Worm (Caenorhabditis elegans) whole organism, L1 larva: Measurements from ENCODE around the gene C17C3.1.

Source experiments
- C04F5.9 ChIP-seq: sonication (generic microtip); optimal IDR thresholded peaks from 2 replicates; lab custom pipeline; 2016; ENCODE audit warnings: missing genetic modification characterization, missing compliant biosample characterization
- alr-1 ChIP-seq: fragments of 200-800 bp; sonication (Bioruptor generic); optimal IDR thresholded peaks from 2 replicates; lab custom pipeline; 2018; ENCODE audit warnings: borderline replicate concordance, mild to moderate bottlenecking, missing genetic modification characterization, missing compliant biosample characterization
- aly-2 ChIP-seq: fragments of 150-350 bp; optimal IDR thresholded peaks from 2 replicates; lab custom pipeline; 2014; ENCODE audit warnings: missing biosample characterization, missing genetic modification characterization
- ceh-63 ChIP-seq: fragments of 200-800 bp; sonication (Bioruptor generic); optimal IDR thresholded peaks from 2 replicates; lab custom pipeline; 2018; ENCODE audit warnings: mild to moderate bottlenecking, missing genetic modification characterization, missing compliant biosample characterization
- ceh-8 ChIP-seq: fragments of 200-800 bp; sonication (Bioruptor generic); optimal IDR thresholded peaks from 2 replicates; lab custom pipeline; 2018; ENCODE audit warnings: mild to moderate bottlenecking, missing genetic modification characterization, moderate library complexity, missing compliant biosample characterization
- ceh-82 ChIP-seq, 3 experiments: fragments of 150-350 bp in 1 of 3; sonication (generic microtip) in 2 of 3; optimal IDR thresholded peaks; 2 replicates each; lab custom pipeline; 2014 to 2017; ENCODE audit warnings: missing biosample characterization in 3 of 3, missing genetic modification characterization in 3 of 3
- ceh-88 ChIP-seq: fragments of 200-800 bp; sonication (Bioruptor generic); IDR thresholded peaks from 2 replicates; pipeline ENCODE4 v1.3.6; 2022; ENCODE audit warnings: missing genetic modification characterization, missing compliant biosample characterization
- ces-1 ChIP-seq: fragments of 150-350 bp; optimal IDR thresholded peaks from 2 replicates; lab custom pipeline; 2014; ENCODE audit warnings: missing biosample characterization, missing genetic modification reagents, missing genetic modification characterization
- dpl-1 ChIP-seq, 3 experiments: fragments of 150-350 bp in 2 of 3; sonication (generic microtip) in 1 of 3; optimal IDR thresholded peaks; 2 replicates each; lab custom pipeline; 2014 to 2017; ENCODE audit warnings: missing biosample characterization in 3 of 3, missing genetic modification characterization in 3 of 3, missing genetic modification reagents in 3 of 3
- efl-1 ChIP-seq, 4 experiments: fragments of 150-350 bp; optimal IDR thresholded peaks in 3 of 4; peaks in 1 of 4; 1 replicate in 1 of 4; 2 replicates in 3 of 4; lab custom pipeline; 2014; ENCODE audit warnings: missing biosample characterization in 2 of 4, missing genetic modification characterization in 2 of 4, missing genetic modification reagents in 2 of 4
- egl-13 ChIP-seq: sonication (generic microtip); optimal IDR thresholded peaks from 2 replicates; lab custom pipeline; 2016; ENCODE audit warnings: missing genotype, missing genetic modification reagents, missing genetic modification characterization, missing compliant biosample characterization
- egl-27 ChIP-seq, 2 experiments: fragments of 150-350 bp in 1 of 2; sonication (generic microtip); optimal IDR thresholded peaks; 3 replicates each; lab custom pipeline; 2017 to 2018; ENCODE audit warnings: missing biosample characterization in 2 of 2, missing genetic modification characterization in 2 of 2, missing genetic modification reagents in 2 of 2
- elt-2 ChIP-seq: sonication (generic microtip); optimal IDR thresholded peaks from 2 replicates; lab custom pipeline; 2016; ENCODE audit warnings: missing genetic modification characterization, mild to moderate bottlenecking, inconsistent platforms, missing compliant biosample characterization, missing genetic modification reagents
- elt-3 ChIP-seq, 6 experiments: fragments of 150-350 bp in 1 of 6; sonication (generic microtip); optimal IDR thresholded peaks; 2 replicates each; lab custom pipeline; 2017 to 2018; ENCODE audit warnings: missing biosample characterization in 6 of 6, missing genetic modification characterization in 6 of 6, inconsistent platforms in 1 of 6
- ets-5 ChIP-seq: fragments of 200-800 bp; sonication (Bioruptor generic); IDR thresholded peaks from 2 replicates; pipeline ENCODE4 v1.3.6; 2022; ENCODE audit warnings: missing genetic modification characterization, missing compliant biosample characterization
- fkh-10 ChIP-seq: sonication (generic microtip); optimal IDR thresholded peaks from 2 replicates; lab custom pipeline; 2017; ENCODE audit warnings: missing biosample characterization, missing genetic modification reagents, missing genetic modification characterization
- fkh-4 ChIP-seq: sonication (generic microtip); optimal IDR thresholded peaks from 2 replicates; lab custom pipeline; 2016; ENCODE audit warnings: missing compliant biosample characterization, missing genetic modification characterization, borderline replicate concordance
- fkh-8 ChIP-seq: sonication (generic microtip); optimal IDR thresholded peaks from 2 replicates; lab custom pipeline; 2016; ENCODE audit warnings: mild to moderate bottlenecking, missing genetic modification characterization, missing compliant biosample characterization
- fos-1 ChIP-seq: fragments of 150-350 bp; optimal IDR thresholded peaks from 2 replicates; lab custom pipeline; 2014; ENCODE audit warnings: missing biosample characterization, missing genetic modification characterization
- grh-1 ChIP-seq: fragments of 200-800 bp; sonication (Bioruptor generic); IDR thresholded peaks from 2 replicates; pipeline ENCODE4 v1.3.6; 2022; ENCODE audit warnings: missing genetic modification reagents, missing genetic modification characterization, missing compliant biosample characterization
- hpl-2 ChIP-seq: fragments of 150-350 bp; optimal IDR thresholded peaks from 2 replicates; lab custom pipeline; 2014; ENCODE audit warnings: missing biosample characterization, missing genetic modification reagents, missing genetic modification characterization
- irx-1 ChIP-seq: sonication (generic microtip); optimal IDR thresholded peaks from 2 replicates; lab custom pipeline; 2016; ENCODE audit warnings: missing genetic modification characterization, missing compliant biosample characterization
- jun-1 ChIP-seq: fragments of 150-350 bp; optimal IDR thresholded peaks from 2 replicates; lab custom pipeline; 2014; ENCODE audit warnings: missing biosample characterization, missing genetic modification reagents, missing genetic modification characterization
- lin-13 ChIP-seq: fragments of 150-350 bp; optimal IDR thresholded peaks from 2 replicates; lab custom pipeline; 2014; ENCODE audit warnings: missing biosample characterization, missing genetic modification reagents, missing genetic modification characterization
- lin-15B ChIP-seq: fragments of 150-350 bp; sonication (generic microtip); optimal IDR thresholded peaks from 3 replicates; lab custom pipeline; 2014; ENCODE audit warnings: missing biosample characterization, missing genetic modification characterization
- lin-39 ChIP-seq: fragments of 150-350 bp; optimal IDR thresholded peaks from 2 replicates; lab custom pipeline; 2014; ENCODE audit warnings: missing biosample characterization, missing genetic modification reagents, missing genetic modification characterization
- lsy-2 ChIP-seq, 2 experiments: fragments of 150-350 bp; optimal IDR thresholded peaks; 2 replicates each; lab custom pipeline; 2014; ENCODE audit warnings: missing biosample characterization in 2 of 2, missing genetic modification characterization in 2 of 2
- mab-9 ChIP-seq: fragments of 200-800 bp; sonication (Bioruptor generic); IDR thresholded peaks from 2 replicates; pipeline ENCODE4 v1.3.6; 2022; ENCODE audit warnings: missing genetic modification reagents, missing genetic modification characterization, missing compliant biosample characterization
- mdl-1 ChIP-seq, 2 experiments: fragments of 150-350 bp; optimal IDR thresholded peaks; 2 replicates each; lab custom pipeline; 2014 to 2017; ENCODE audit warnings: missing biosample characterization in 2 of 2, missing genetic modification characterization in 2 of 2, inconsistent platforms in 1 of 2
- mef-2 ChIP-seq: fragments of 150-350 bp; optimal IDR thresholded peaks from 2 replicates; lab custom pipeline; 2014; ENCODE audit warnings: missing biosample characterization, missing genetic modification characterization
- mep-1 ChIP-seq: fragments of 150-350 bp; optimal IDR thresholded peaks from 2 replicates; lab custom pipeline; 2014; ENCODE audit warnings: missing biosample characterization, missing genetic modification characterization
- nhr-11 ChIP-seq: fragments of 150-350 bp; optimal IDR thresholded peaks from 2 replicates; lab custom pipeline; 2014; ENCODE audit warnings: missing biosample characterization, missing genetic modification characterization
- nhr-12 ChIP-seq: sonication (generic microtip); optimal IDR thresholded peaks from 2 replicates; lab custom pipeline; 2017; ENCODE audit warnings: missing biosample characterization, missing genetic modification characterization
- nhr-20 ChIP-seq: sonication (generic microtip); optimal IDR thresholded peaks from 2 replicates; lab custom pipeline; 2016; ENCODE audit warnings: mild to moderate bottlenecking, missing genetic modification characterization, missing compliant biosample characterization
- nhr-28 ChIP-seq: fragments of 150-350 bp; optimal IDR thresholded peaks from 2 replicates; lab custom pipeline; 2014; ENCODE audit warnings: missing biosample characterization, missing genetic modification characterization
- nhr-47 ChIP-seq: sonication (generic microtip); optimal IDR thresholded peaks from 2 replicates; lab custom pipeline; 2016; ENCODE audit warnings: mild to moderate bottlenecking, missing genetic modification characterization, moderate library complexity, missing compliant biosample characterization
- nhr-71 ChIP-seq: sonication (generic microtip); optimal IDR thresholded peaks from 2 replicates; lab custom pipeline; 2016; ENCODE audit warnings: mild to moderate bottlenecking, missing genetic modification characterization, moderate library complexity, missing compliant biosample characterization
- nhr-84 ChIP-seq: sonication (generic microtip); optimal IDR thresholded peaks from 2 replicates; lab custom pipeline; 2017; ENCODE audit warnings: missing biosample characterization, missing genetic modification characterization
- nhr-90 ChIP-seq: sonication (generic microtip); optimal IDR thresholded peaks from 2 replicates; lab custom pipeline; 2016; ENCODE audit warnings: mild to moderate bottlenecking, missing genetic modification characterization, missing compliant biosample characterization; ENCODE audit not compliant: poor library complexity
- pqm-1 ChIP-seq: sonication (generic microtip); optimal IDR thresholded peaks from 3 replicates; lab custom pipeline; 2017; ENCODE audit warnings: missing biosample characterization, missing genetic modification characterization
- skn-1 ChIP-seq: fragments of 150-350 bp; optimal IDR thresholded peaks from 2 replicates; lab custom pipeline; 2014; ENCODE audit warnings: missing biosample characterization, missing genetic modification characterization
- snu-23 ChIP-seq: sonication (generic microtip); optimal IDR thresholded peaks from 2 replicates; lab custom pipeline; 2016; ENCODE audit warnings: missing genetic modification characterization, missing compliant biosample characterization
- sox-4 ChIP-seq: sonication (generic microtip); optimal IDR thresholded peaks from 2 replicates; lab custom pipeline; 2016; ENCODE audit warnings: missing genetic modification characterization, missing compliant biosample characterization
- sptf-1 ChIP-seq: fragments of 150-350 bp; optimal IDR thresholded peaks from 2 replicates; lab custom pipeline; 2014; ENCODE audit warnings: missing biosample characterization, missing genetic modification characterization
- sup-37 ChIP-seq: fragments of 200-800 bp; sonication (Bioruptor generic); optimal IDR thresholded peaks from 2 replicates; lab custom pipeline; 2018; ENCODE audit warnings: mild to moderate bottlenecking, missing genetic modification characterization, missing compliant biosample characterization
- swsn-7 ChIP-seq: sonication (generic microtip); optimal IDR thresholded peaks from 2 replicates; lab custom pipeline; 2016; ENCODE audit warnings: missing genetic modification characterization, missing compliant biosample characterization
- tlp-1 ChIP-seq: fragments of 150-350 bp; optimal IDR thresholded peaks from 2 replicates; lab custom pipeline; 2014; ENCODE audit warnings: missing biosample characterization, missing genetic modification characterization
- unc-130 ChIP-seq: fragments of 150-350 bp; optimal IDR thresholded peaks from 2 replicates; lab custom pipeline; 2017; ENCODE audit warnings: missing biosample characterization, missing genetic modification characterization, inconsistent platforms
- unc-62 ChIP-seq: fragments of 150-350 bp; optimal IDR thresholded peaks from 2 replicates; lab custom pipeline; 2014; ENCODE audit warnings: missing biosample characterization, missing genetic modification reagents, missing genetic modification characterization
- zip-4 ChIP-seq: fragments of 200-800 bp; sonication (Bioruptor generic); optimal IDR thresholded peaks from 2 replicates; lab custom pipeline; 2018; ENCODE audit warnings: mild to moderate bottlenecking, missing genetic modification characterization, moderate library complexity, missing compliant biosample characterization
- ztf-11 ChIP-seq, 2 experiments: sonication (generic microtip); optimal IDR thresholded peaks; 2 replicates each; lab custom pipeline; 2016 to 2017; ENCODE audit warnings: missing genetic modification characterization in 2 of 2, missing biosample characterization in 1 of 2, missing compliant biosample characterization in 1 of 2
- ztf-4 ChIP-seq: fragments of 150-350 bp; optimal IDR thresholded peaks from 2 replicates; lab custom pipeline; 2014; ENCODE audit warnings: missing biosample characterization, missing genetic modification characterization

Gene C17C3.1

DNA sequence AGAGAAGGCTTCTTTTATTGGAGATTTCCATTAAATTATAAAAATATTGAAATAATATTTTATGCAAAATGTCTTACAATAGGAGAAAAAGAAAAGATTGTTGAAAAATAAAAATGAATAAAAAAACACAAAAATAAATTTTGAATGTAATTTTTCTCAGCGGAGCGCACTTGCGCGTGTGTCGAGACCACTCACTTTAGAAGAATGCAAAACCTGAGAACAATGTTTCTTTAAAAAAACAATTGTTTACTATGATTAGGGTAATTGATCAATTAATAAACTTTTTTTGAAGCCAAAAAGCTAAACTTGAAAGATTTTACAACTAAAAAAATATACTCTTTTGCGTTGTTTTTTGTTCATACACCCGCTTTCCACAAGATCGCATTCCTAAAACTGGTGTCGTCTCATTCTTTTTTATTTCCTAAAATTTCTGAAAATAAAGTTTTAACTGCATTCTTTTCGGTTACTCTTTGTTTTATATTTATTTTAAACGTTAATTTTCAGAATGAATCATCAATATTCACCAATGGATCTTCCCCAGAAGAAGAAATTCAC, 23.9 kb downstream of the C17C3.1 start, which contains the start of gene ttc-4 (continued):
- TF ChIP-seq pqm-1 (tag; lab: Kevin White, UChicago) (no peak), C04F5.9 (tag; lab: Kevin White, UChicago) (no peak), elt-3 (tag; optimal IDR thresholded peaks at IDR 0.05; lab: Kevin White, UChicago) (peak in 1 of 6 experiments; percentile 21), ceh-82 (tag; optimal IDR thresholded peaks at IDR 0.05; lab: Kevin White, UChicago) (peak in 2 of 3 experiments; percentile 1), mef-2 (tag; lab: Kevin White, UChicago) (no peak), mab-9 (no peak), jun-1 (tag; lab: Kevin White, UChicago) (no peak), nhr-28 (tag; lab: Kevin White, UChicago) (no peak), snu-23 (GFP tag; lab: Kevin White, UChicago) (peak; percentile 49), nhr-71 (tag; lab: Kevin White, UChicago) (peak; percentile 61), irx-1 (peak; percentile 17), nhr-11 (tag; lab: Kevin White, UChicago) (no peak), fkh-8 (tag; lab: Kevin White, UChicago) (peak; percentile 45), hpl-2 (GFP tag; lab: Kevin White, UChicago) (no peak), sptf-1 (tag; lab: Kevin White, UChicago) (no peak), fkh-10 (no peak), ces-1 (GFP tag; lab: Kevin White, UChicago) (no peak), sox-4 (tag; lab: Kevin White, UChicago) (no peak), zip-4 (GFP tag; lab: Kevin White, UChicago) (no peak), fkh-4 (no peak), dpl-1 (GFP tag; optimal IDR thresholded peaks at IDR 0.05; lab: Kevin White, UChicago) (peak; percentile 11 to 67 (median 41)), mep-1 (peak; percentile 36), aly-2 (tag; lab: Kevin White, UChicago) (no peak), nhr-20 (tag; lab: Kevin White, UChicago) (peak; percentile 43), grh-1 (GFP tag; lab: Robert Waterston, UW) (no peak), lin-13 (GFP tag; lab: Kevin White, UChicago) (no peak), lin-39 (tag; lab: Kevin White, UChicago) (no peak), unc-130 (tag; lab: Kevin White, UChicago) (peak; percentile 40), lsy-2 (tag; optimal IDR thresholded peaks at IDR 0.05; lab: Kevin White, UChicago) (peak; percentile 5 to 82), ceh-8 (GFP tag; lab: Kevin White, UChicago) (no peak), swsn-7 (tag; lab: Kevin White, UChicago) (no peak), ceh-63 (GFP tag; lab: Kevin White, UChicago) (no peak), alr-1 (tag; lab: Kevin White, UChicago) (no peak), tlp-1 (tag; lab: Kevin White, UChicago) (no peak), nhr-90 (tag; lab: Kevin White, UChicago) (peak; percentile 26), elt-2 (tag; lab: Kevin White, UChicago) (peak; percentile 8), efl-1 (optimal IDR thresholded peaks at IDR 0.05; lab: Kevin White, UChicago) (peak; percentile 50 to 59), efl-1 (GFP tag; optimal IDR thresholded peaks at IDR 0.05 in 1 of 2; lab: Kevin White, UChicago) (peak; percentile 1 to 58), fos-1 (tag; lab: Kevin White, UChicago) (no peak), lin-15B (tag; lab: Kevin White, UChicago) (peak; percentile 48), nhr-84 (no peak), mdl-1 (tag; optimal IDR thresholded peaks at IDR 0.05; lab: Kevin White, UChicago) (no peak), nhr-12 (tag; lab: Kevin White, UChicago) (no peak), nhr-47 (tag; lab: Kevin White, UChicago) (peak; percentile 43), unc-62 (GFP tag; lab: Kevin White, UChicago) (no peak), ceh-88 (GFP tag; lab: Robert Waterston, UW) (no peak), ets-5 (GFP tag; lab: Robert Waterston, UW) (no peak), sup-37 (GFP tag; lab: Kevin White, UChicago) (no peak), skn-1 (peak; percentile 48), egl-13 (tag; lab: Kevin White, UChicago) (no peak), ztf-4 (tag; lab: Kevin White, UChicago) (no peak), ztf-11 (tag; optimal IDR thresholded peaks at IDR 0.05; lab: Kevin White, UChicago) (no peak), egl-27 (tag; optimal IDR thresholded peaks at IDR 0.05; lab: Kevin White, UChicago) (no peak)
